Fruit fly (Drosophila melanogaster): ENCODE measurements around the gene Sf3a1.

The Sf3a1 gene

dm6 chr3R:17039993-17040807, 38.0 kb upstream of the Sf3a1 start, which contains the start of the genes CG18213 and Trm7-32 (continued):
- TF ChIP-seq CG12391 (tag; optimal IDR thresholded peaks at IDR 0.05) (peak; percentile 49), nerfin-2 (GFP tag; IDR thresholded peaks at IDR 0.05; ENCODE audit: partially characterized antibody) (peak; percentile 36; the same call in 1 of the 2 replicates), CG13775 (GFP tag; optimal IDR thresholded peaks at IDR 0.05) (peak; percentile 17), CG15514 (GFP tag; optimal IDR thresholded peaks at IDR 0.05) (peak; percentile 99), hbn (GFP tag; IDR thresholded peaks at IDR 0.05; ENCODE audit: partially characterized antibody) (peak; percentile 72), zfh2 (GFP tag; optimal IDR thresholded peaks at IDR 0.05) (peak; percentile 33), E2f1 (GFP tag; IDR thresholded peaks at IDR 0.05) (no peak), rib (GFP tag; IDR thresholded peaks at IDR 0.05) (no peak), onecut (GFP tag; IDR thresholded peaks at IDR 0.05) (no peak), CG42726 (GFP tag; IDR thresholded peaks at IDR 0.05; ENCODE audit: partially characterized antibody) (peak; percentile 86; the same call in 1 of the 2 replicates), CG9437 (GFP tag; optimal IDR thresholded peaks at IDR 0.05) (no peak), emc (GFP tag; optimal IDR thresholded peaks at IDR 0.05) (no peak), CHES-1-like (GFP tag; optimal IDR thresholded peaks at IDR 0.05) (peak; percentile 29), vnd (GFP tag; IDR thresholded peaks at IDR 0.05; ENCODE audit: partially characterized antibody) (peak; percentile 86)

dm6 chr3R:17035945-17036344, 33.8 kb upstream of the Sf3a1 start, which contains the start of gene CG4009:
CG4009 (minus strand) TSS chr3R:17036045.
- TF ChIP-seq dm (GFP tag; optimal IDR thresholded peaks at IDR 0.05) (no peak), ase (GFP tag; IDR thresholded peaks at IDR 0.05) (no peak), tap (tag; optimal IDR thresholded peaks at IDR 0.05) (no peak), ftz-f1 (GFP tag; optimal IDR thresholded peaks at IDR 0.05) (no peak), stc (GFP tag; IDR thresholded peaks at IDR 0.05) (no peak), seq (GFP tag; IDR thresholded peaks at IDR 0.05) (no peak), kah (GFP tag; optimal IDR thresholded peaks at IDR 0.05) (no peak), aop (GFP tag; IDR thresholded peaks at IDR 0.05) (no peak), row (GFP tag; IDR thresholded peaks at IDR 0.05) (no peak), CG2199 (GFP tag; IDR thresholded peaks at IDR 0.05) (no peak), CG7271 (tag; optimal IDR thresholded peaks at IDR 0.05) (no peak), maf-S (GFP tag; optimal IDR thresholded peaks at IDR 0.05) (no peak), Mrtf (GFP tag; IDR thresholded peaks at IDR 0.05) (no peak), oc (tag; optimal IDR thresholded peaks at IDR 0.05) (no peak)

dm6 chr3R:17031502-17031901, 29.3 kb upstream of the Sf3a1 start, which contains the start of gene CG31268:
CG31268 (plus strand) TSS chr3R:17031802.
- TF ChIP-seq tgo (GFP tag; IDR thresholded peaks at IDR 0.05) (no peak), CG12071 (GFP tag; optimal IDR thresholded peaks at IDR 0.05) (no peak), chif (GFP tag; optimal IDR thresholded peaks at IDR 0.05) (no peak), CG8765 (GFP tag; IDR thresholded peaks at IDR 0.05) (no peak)

DNA sequence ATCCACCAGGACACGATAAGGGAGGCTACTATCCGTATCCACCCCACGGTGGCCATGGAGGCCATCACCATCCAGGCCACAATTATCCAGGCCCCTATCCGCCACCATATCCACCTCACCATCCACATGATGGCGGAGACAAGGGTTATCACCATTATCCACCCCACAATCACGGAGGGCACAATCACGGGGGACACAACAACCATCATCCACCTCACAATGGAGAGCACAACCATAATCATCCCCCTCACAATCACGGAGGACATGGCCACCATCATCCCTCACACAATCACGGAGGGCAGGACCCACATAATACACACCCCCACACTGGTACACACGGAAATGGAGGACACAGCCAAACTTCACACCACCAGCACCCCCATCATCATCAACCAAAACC, 27.6 kb upstream of the Sf3a1 start:
- TF ChIP-seq seq (GFP tag; IDR thresholded peaks at IDR 0.05) = peak; percentile 97
- peak; percentile 22 for TF ChIP-seq Ets65A (GFP tag)
- TF ChIP-seq Nf-YC (tag; optimal IDR thresholded peaks at IDR 0.05) = peak; percentile 86
- no peak for TF ChIP-seq cwo (GFP tag; optimal IDR thresholded peaks at IDR 0.05)
- TF ChIP-seq vfl (GFP tag; optimal IDR thresholded peaks at IDR 0.05) = no peak
- peak; percentile 14 for TF ChIP-seq ewg (GFP tag; optimal IDR thresholded peaks at IDR 0.05)
- TF ChIP-seq zen2 (GFP tag; IDR thresholded peaks at IDR 0.05; ENCODE audit: partially characterized antibody) = 0 out of 3 replicates have a peak, but pooled peaks have one; percentile 23
- TF ChIP-seq Nf-YB (GFP tag; optimal IDR thresholded peaks at IDR 0.05) = peak; percentile 83
- TF ChIP-seq grn (GFP tag; optimal IDR thresholded peaks at IDR 0.05) = peak; percentile 46
- TF ChIP-seq Mrtf (GFP tag; IDR thresholded peaks at IDR 0.05) = peak; percentile 24; the same call in 1 of the 3 replicates
- no peak for TF ChIP-seq Ssrp (tag; optimal IDR thresholded peaks at IDR 0.05)
